Fruit fly (Drosophila melanogaster): ENCODE results near the gene nab.

nab gene

dm6 chr3L:4186659-4187058 is 25.9 kb upstream of the nab start, which contains the start of gene VhaM9.7-c:
Gene VhaM9.7-c (minus strand): TSS chr3L:4186865.
- TF ChIP-seq Xrp1 (GFP tag; IDR thresholded peaks at IDR 0.05) (peak; percentile 36; the same call in 1 of the 2 replicates), Blimp-1 (GFP tag; optimal IDR thresholded peaks at IDR 0.05) (no peak), CG34422 (GFP tag; IDR thresholded peaks at IDR 0.05) (peak; percentile 53; the same call in 1 of the 3 replicates), br (optimal IDR thresholded peaks at IDR 0.05) (no peak), crp (GFP tag; optimal IDR thresholded peaks at IDR 0.05) (peak; percentile 56 to 87), Fer3 (tag; optimal IDR thresholded peaks at IDR 0.05) (peak; percentile 22), hth (optimal IDR thresholded peaks at IDR 0.05) (no peak), CHES-1-like (GFP tag; optimal IDR thresholded peaks at IDR 0.05) (peak; percentile 53), sqz (GFP tag; optimal IDR thresholded peaks at IDR 0.05) (peak; percentile 6), CG18476 (GFP tag; optimal IDR thresholded peaks at IDR 0.05) (no peak), CG18262 (tag; optimal IDR thresholded peaks at IDR 0.05) (no peak), CG1647 (GFP tag; optimal IDR thresholded peaks at IDR 0.05) (peak; percentile 6), Aef1 (GFP tag; IDR thresholded peaks at IDR 0.05) (no peak), trh (GFP tag; optimal IDR thresholded peaks at IDR 0.05) (no peak), scrt (GFP tag; optimal IDR thresholded peaks at IDR 0.05) (peak; percentile 54), CG12155 (GFP tag; optimal IDR thresholded peaks at IDR 0.05) (peak; percentile 28), CG6765 (GFP tag; optimal IDR thresholded peaks at IDR 0.05) (no peak), CG13624 (GFP tag; optimal IDR thresholded peaks at IDR 0.05) (peak; percentile 47), ERR (GFP tag; optimal IDR thresholded peaks at IDR 0.05) (peak; percentile 12), bbx (GFP tag; IDR thresholded peaks at IDR 0.05; ENCODE audit: partially characterized antibody) (0 out of 2 replicates have a peak, but pooled peaks have one; percentile 17), HmgD (GFP tag; optimal IDR thresholded peaks at IDR 0.05) (peak; percentile 20), CG10274 (GFP tag; optimal IDR thresholded peaks at IDR 0.05) (no peak), Bgb (GFP tag; IDR thresholded peaks at IDR 0.05; ENCODE audit: partially characterized antibody) (0 out of 2 replicates have a peak, but pooled peaks have one; percentile 21), Trl (optimal IDR thresholded peaks at IDR 0.05) (no peak), Trl (GFP tag; optimal IDR thresholded peaks at IDR 0.05) (peak; percentile 22), sens (GFP tag) (peak; percentile 78), CG7372 (GFP tag; IDR thresholded peaks at IDR 0.05) (no peak), ewg (GFP tag; optimal IDR thresholded peaks at IDR 0.05) (peak; percentile 7), ara (GFP tag; IDR thresholded peaks at IDR 0.05) (no peak), lilli (GFP tag; optimal IDR thresholded peaks at IDR 0.05) (peak; percentile 49), sug (tag; optimal IDR thresholded peaks at IDR 0.05) (peak; percentile 26), E2f2 (GFP tag; IDR thresholded peaks at IDR 0.05) (peak; percentile 87), BEAF-32 (GFP tag; optimal IDR thresholded peaks at IDR 0.05) (peak; percentile 20), vvl (GFP tag; IDR thresholded peaks at IDR 0.05) (peak; percentile 65), nau (GFP tag; optimal IDR thresholded peaks at IDR 0.05) (no peak), CG10267 (tag; optimal IDR thresholded peaks at IDR 0.05) (peak; percentile 96), CG10209 (GFP tag; optimal IDR thresholded peaks at IDR 0.05) (no peak), Kr (GFP tag; optimal IDR thresholded peaks at IDR 0.05) (no peak), Dad (GFP tag; optimal IDR thresholded peaks at IDR 0.05) (peak; percentile 32), hbn (GFP tag; IDR thresholded peaks at IDR 0.05; ENCODE audit: partially characterized antibody) (peak; percentile 45; the same call in 1 of the 2 replicates), Hr51 (GFP tag; optimal IDR thresholded peaks at IDR 0.05) (peak in 1 of 2 experiments; percentile 3), CG14860 (GFP tag; IDR thresholded peaks at IDR 0.05; ENCODE audit: partially characterized antibody) (no peak), CG7745 (tag; optimal IDR thresholded peaks at IDR 0.05) (no peak), Bteb2 (GFP tag; optimal IDR thresholded peaks at IDR 0.05) (peak; percentile 38), Med (GFP tag) (peak; percentile 96), CG12744 (GFP tag; optimal IDR thresholded peaks at IDR 0.05) (peak; percentile 28), CG17186 (GFP tag; optimal IDR thresholded peaks at IDR 0.05) (peak; percentile 19), Hsf (GFP tag; optimal IDR thresholded peaks at IDR 0.05) (peak; percentile 22), Fer1 (GFP tag; optimal IDR thresholded peaks at IDR 0.05) (peak; percentile 11), Dp (GFP tag; optimal IDR thresholded peaks at IDR 0.05) (peak; percentile 80), Dek (tag; optimal IDR thresholded peaks at IDR 0.05) (peak; percentile 0)

Measured in whole organism, embryonic.